Worm (Caenorhabditis elegans) whole organism, midembryonic: ENCODE results near the gene H20J04.9.

Experiments used
- cog-1 ChIP-seq: sonication (generic microtip); optimal IDR thresholded peaks from 2 replicates; lab custom pipeline; 2016; ENCODE audit warnings: missing genetic modification characterization, missing compliant biosample characterization
- flt-1 ChIP-seq: fragments of 200-800 bp; sonication (Bioruptor generic); IDR thresholded peaks from 2 replicates; pipeline ENCODE4 v1.3.6; 2022; ENCODE audit warnings: missing genetic modification characterization, missing compliant biosample characterization
- klf-2 ChIP-seq: fragments of 200-800 bp; sonication (Bioruptor generic); conservative IDR thresholded peaks from 2 replicates; pipeline ENCODE4 v1.3.6; 2022; ENCODE audit warnings: missing genetic modification reagents, missing genetic modification characterization, missing compliant biosample characterization
- ref-1 ChIP-seq: fragments of 200-800 bp; sonication (Bioruptor generic); conservative IDR thresholded peaks from 2 replicates; pipeline ENCODE4 v1.3.6; 2022; ENCODE audit warnings: missing genetic modification reagents, missing genetic modification characterization, missing compliant biosample characterization
- tab-1 ChIP-seq: fragments of 200-800 bp; sonication (Bioruptor generic); IDR thresholded peaks from 2 replicates; pipeline ENCODE4 v1.3.6; 2022; ENCODE audit warnings: missing genetic modification characterization, missing compliant biosample characterization

- no peak for TF ChIP-seq tab-1 (GFP tag; lab: Robert Waterston, UW)
- no peak for TF ChIP-seq cog-1
- TF ChIP-seq ref-1 (GFP tag; lab: Robert Waterston, UW), result no peak
- TF ChIP-seq flt-1 (GFP tag; lab: Robert Waterston, UW), result no peak
- TF ChIP-seq klf-2 (GFP tag; lab: Robert Waterston, UW), result no peak
These were observed 11.1 kb downstream of the H20J04.9 start for ce11 chrII:4362088-4362487.
